Fruit fly (Drosophila melanogaster): ENCODE data around the gene Caf1-180.

Gene Caf1-180

dm6 chrX:8560087-8560999 is 45.8 kb downstream of the Caf1-180 start, which contains the start of the genes CG12112 and Trf4-1 (continued):
- TF ChIP-seq p53 (GFP tag; optimal IDR thresholded peaks at IDR 0.05) (no peak), CG7556 (GFP tag; optimal IDR thresholded peaks at IDR 0.05) (no peak), HLHmδ (GFP tag; optimal IDR thresholded peaks at IDR 0.05) (no peak), dmrt99B (tag; optimal IDR thresholded peaks at IDR 0.05) (no peak), bab2 (GFP tag; optimal IDR thresholded peaks at IDR 0.05) (no peak), wdn (GFP tag; IDR thresholded peaks at IDR 0.05) (no peak), Nf-YB (GFP tag; optimal IDR thresholded peaks at IDR 0.05) (no peak), h (optimal IDR thresholded peaks at IDR 0.05) (no peak), wor (GFP tag; IDR thresholded peaks at IDR 0.05) (no peak), CG1832 (GFP tag; optimal IDR thresholded peaks at IDR 0.05) (peak; percentile 86), chif (GFP tag; optimal IDR thresholded peaks at IDR 0.05) (no peak), bcd (GFP tag; optimal IDR thresholded peaks at IDR 0.05) (no peak), da (GFP tag; optimal IDR thresholded peaks at IDR 0.05) (no peak), Dll (GFP tag; IDR thresholded peaks at IDR 0.05; ENCODE audit: partially characterized antibody) (peak; percentile 79), sob (GFP tag; IDR thresholded peaks at IDR 0.05) (no peak), cwo (GFP tag; optimal IDR thresholded peaks at IDR 0.05) (peak; percentile 2), CG9437 (GFP tag; optimal IDR thresholded peaks at IDR 0.05) (no peak), knrl (GFP tag; IDR thresholded peaks at IDR 0.05; ENCODE audit: partially characterized antibody) (peak; percentile 79), scrt (GFP tag; optimal IDR thresholded peaks at IDR 0.05) (no peak), Meics (GFP tag; optimal IDR thresholded peaks at IDR 0.05) (no peak), rib (GFP tag; IDR thresholded peaks at IDR 0.05) (0 out of 2 replicates have a peak, but pooled peaks have one; percentile 30), Lhr (GFP tag; optimal IDR thresholded peaks at IDR 0.05) (peak; percentile 71), CG6654 (GFP tag; optimal IDR thresholded peaks at IDR 0.05) (no peak), peb (GFP tag; IDR thresholded peaks at IDR 0.05) (no peak), CG18764 (GFP tag; optimal IDR thresholded peaks at IDR 0.05) (no peak), CG10267 (tag; optimal IDR thresholded peaks at IDR 0.05) (peak; percentile 53), CG1233 (GFP tag; optimal IDR thresholded peaks at IDR 0.05) (no peak), gce (GFP tag; IDR thresholded peaks at IDR 0.05) (no peak), Dip2 (GFP tag; IDR thresholded peaks at IDR 0.05) (no peak), hkb (optimal IDR thresholded peaks at IDR 0.05) (no peak), hkb (GFP tag; IDR thresholded peaks at IDR 0.05) (no peak), insv (GFP tag; optimal IDR thresholded peaks at IDR 0.05) (no peak), Camta (GFP tag; optimal IDR thresholded peaks at IDR 0.05) (no peak), sd (tag; optimal IDR thresholded peaks at IDR 0.05) (no peak), CG7271 (tag; optimal IDR thresholded peaks at IDR 0.05) (no peak), CG31441 (GFP tag; IDR thresholded peaks at IDR 0.05) (peak; percentile 35; the same call in 1 of the 2 replicates), sqz (GFP tag; optimal IDR thresholded peaks at IDR 0.05) (no peak), kah (GFP tag; optimal IDR thresholded peaks at IDR 0.05) (no peak), CG8388 (GFP tag; optimal IDR thresholded peaks at IDR 0.05) (no peak), CG11696 (GFP tag; IDR thresholded peaks at IDR 0.05) (no peak), Dref (GFP tag; IDR thresholded peaks at IDR 0.05) (peak; percentile 94), CG32532 (GFP tag; IDR thresholded peaks at IDR 0.05) (no peak; the same call in 1 of the 2 replicates), ash1 (GFP tag; optimal IDR thresholded peaks at IDR 0.05) (no peak), Hmr (GFP tag; optimal IDR thresholded peaks at IDR 0.05) (peak; percentile 49), CkIIα-i1 (GFP tag; IDR thresholded peaks at IDR 0.05) (no peak), CG30403 (GFP tag; optimal IDR thresholded peaks at IDR 0.05) (peak; percentile 29), vnd (GFP tag; IDR thresholded peaks at IDR 0.05; ENCODE audit: partially characterized antibody) (peak; percentile 65; the same call in 2 of the 3 replicates), ro (GFP tag; IDR thresholded peaks at IDR 0.05) (no peak), eyg (GFP tag; optimal IDR thresholded peaks at IDR 0.05) (no peak), CG9609 (GFP tag; optimal IDR thresholded peaks at IDR 0.05) (no peak)
